Fruit fly (Drosophila melanogaster): ENCODE measurements around the gene Datp.

Gene Datp

DNA sequence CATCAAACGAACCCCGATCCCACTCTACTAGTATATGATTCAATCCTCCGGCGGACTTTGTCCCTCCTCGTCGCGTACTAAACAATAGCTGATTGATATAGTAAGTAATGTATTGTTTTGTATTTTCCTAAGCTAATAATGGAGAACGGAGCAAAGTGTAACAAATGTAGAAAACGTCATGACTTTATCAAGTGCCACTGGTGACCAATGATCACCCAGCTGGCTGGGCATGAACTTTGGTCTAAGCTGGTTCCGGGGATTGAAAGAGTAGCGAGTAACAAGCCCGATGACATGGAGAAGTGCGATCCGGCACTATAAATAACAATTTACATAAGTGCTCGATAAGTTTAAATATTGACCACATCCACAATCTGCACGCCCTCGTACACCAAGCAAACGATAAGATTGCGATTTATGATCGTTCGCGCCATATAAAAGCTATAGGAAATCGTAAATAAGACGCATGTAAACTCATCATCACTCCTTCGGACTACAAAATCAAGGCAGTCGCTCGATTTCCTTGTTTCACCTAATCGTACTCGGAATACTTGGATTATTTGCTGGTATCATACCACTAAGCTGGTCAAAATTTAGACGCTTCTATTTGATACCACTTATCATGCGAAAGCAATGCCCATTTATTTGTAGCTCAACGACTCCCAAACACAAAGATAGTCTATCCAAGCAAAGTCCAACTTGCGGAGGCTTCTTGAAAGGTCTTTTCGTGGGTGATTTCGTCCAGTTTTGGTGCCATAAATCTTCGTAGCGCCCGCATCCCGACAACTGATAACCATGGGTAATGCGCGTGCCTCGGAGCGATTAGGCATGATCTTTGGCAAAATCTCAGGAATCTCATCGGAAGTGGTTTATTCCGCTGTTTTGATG is 10.8 kb upstream of the Datp start:
- no peak for TF ChIP-seq CTCF (optimal IDR thresholded peaks at IDR 0.05)
- TF ChIP-seq CG8478 (optimal IDR thresholded peaks at IDR 0.05) = no peak

DNA sequence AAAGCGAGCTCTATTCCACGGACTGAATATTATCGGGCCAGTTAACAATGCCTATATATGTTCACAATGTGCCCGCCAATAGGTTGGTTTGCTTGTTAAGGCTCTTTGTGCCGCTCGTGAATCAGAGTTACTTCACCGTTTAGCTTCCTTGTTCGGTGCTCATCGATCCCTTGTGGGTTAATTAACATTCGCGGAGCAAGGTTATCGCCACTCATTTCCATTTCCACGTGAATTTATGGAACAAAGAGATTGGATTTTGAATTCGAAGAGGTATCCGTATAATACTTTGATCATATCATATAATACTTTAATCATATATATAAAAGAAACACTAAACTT is 9.9 kb upstream of the Datp start:
- TF ChIP-seq CG8478 (optimal IDR thresholded peaks at IDR 0.05) (no peak), CTCF (optimal IDR thresholded peaks at IDR 0.05) (no peak)

- TF ChIP-seq CG8478 (optimal IDR thresholded peaks at IDR 0.05) (no peak), CTCF (optimal IDR thresholded peaks at IDR 0.05) (no peak)
Measured at dm6 chr2L:9947738-9948519, 9.3 kb upstream of the Datp start.

DNA sequence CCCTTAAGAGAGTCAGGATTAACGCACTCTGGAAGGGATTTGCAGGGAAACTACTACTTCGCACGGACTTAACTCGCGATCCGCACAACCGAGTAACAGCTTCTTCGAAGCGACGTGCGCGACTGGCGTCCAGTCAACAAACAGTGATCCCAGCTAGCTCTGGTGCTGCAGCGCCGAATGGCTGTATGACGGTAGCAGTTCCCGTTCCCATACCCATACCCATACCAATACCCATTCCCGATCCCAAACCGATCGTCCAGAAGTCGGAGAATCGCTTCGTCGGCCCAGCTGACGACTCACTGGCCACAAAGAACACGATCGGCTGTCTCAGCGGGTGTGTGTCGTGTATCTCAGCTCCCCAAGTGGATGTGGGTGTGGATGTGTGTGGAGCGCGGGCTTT is 8.7 kb upstream of the Datp start, which contains the start of gene CG5853:
Gene CG5853 (minus strand): TSS at position 384 of the 400 bp plus-strand sequence.
- TF ChIP-seq CTCF (optimal IDR thresholded peaks at IDR 0.05) (no peak), CG8478 (optimal IDR thresholded peaks at IDR 0.05) (no peak)

DNA sequence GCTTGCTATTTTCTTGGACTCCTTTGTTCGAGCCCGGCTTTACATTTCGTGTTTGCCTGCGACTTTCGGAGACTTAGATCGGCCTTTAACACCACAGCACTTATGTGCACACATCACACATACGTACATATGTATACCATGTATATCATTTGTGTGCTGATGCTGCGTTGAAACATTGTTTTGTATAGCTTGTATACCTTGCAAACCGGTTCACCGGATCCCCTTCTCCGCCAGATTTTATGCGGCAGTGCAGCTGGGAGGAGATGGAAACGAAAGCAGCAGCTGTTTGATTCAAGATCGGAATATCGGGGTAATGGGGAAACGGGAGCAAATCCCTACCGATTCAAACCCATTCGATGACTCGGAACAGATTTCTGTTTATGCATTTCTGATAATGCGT is 7.5 kb upstream of the Datp start:
- TF ChIP-seq CG8478 (optimal IDR thresholded peaks at IDR 0.05) (no peak), CTCF (optimal IDR thresholded peaks at IDR 0.05) (no peak)

DNA sequence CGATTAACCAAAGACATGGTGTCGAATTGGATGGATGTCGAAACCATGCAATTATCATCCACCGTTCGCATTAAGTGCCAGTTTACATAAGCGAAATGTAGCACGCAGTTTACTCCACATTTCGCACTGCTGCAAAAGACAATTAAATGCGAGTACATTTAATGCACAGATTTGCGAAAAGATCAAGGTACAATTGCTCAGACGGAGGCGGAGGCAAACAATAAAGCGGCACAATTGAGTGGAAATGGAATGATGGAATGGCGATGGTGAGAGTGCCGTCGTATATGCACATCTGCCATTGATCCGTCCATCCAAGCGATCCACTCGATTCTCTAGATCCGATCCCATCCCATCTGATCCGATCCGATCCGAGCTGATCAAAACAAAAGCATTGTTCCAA is 6.5 kb upstream of the Datp start:
- no peak for TF ChIP-seq CTCF (optimal IDR thresholded peaks at IDR 0.05)
- no peak for TF ChIP-seq CG8478 (optimal IDR thresholded peaks at IDR 0.05)

- TF ChIP-seq CG8478 (optimal IDR thresholded peaks at IDR 0.05) (no peak), CTCF (optimal IDR thresholded peaks at IDR 0.05) (no peak)
Measured at dm6 chr2L:9943521-9943920, 4.9 kb upstream of the Datp start.

- TF ChIP-seq CTCF (optimal IDR thresholded peaks at IDR 0.05) = no peak
- no peak for TF ChIP-seq CG8478 (optimal IDR thresholded peaks at IDR 0.05)
Measured at dm6 chr2L:9937908-9938307, 682 bp downstream of the Datp start, which contains the start of gene Arglu1. Gene Arglu1 (minus strand): TSS chr2L:9938134.

DNA sequence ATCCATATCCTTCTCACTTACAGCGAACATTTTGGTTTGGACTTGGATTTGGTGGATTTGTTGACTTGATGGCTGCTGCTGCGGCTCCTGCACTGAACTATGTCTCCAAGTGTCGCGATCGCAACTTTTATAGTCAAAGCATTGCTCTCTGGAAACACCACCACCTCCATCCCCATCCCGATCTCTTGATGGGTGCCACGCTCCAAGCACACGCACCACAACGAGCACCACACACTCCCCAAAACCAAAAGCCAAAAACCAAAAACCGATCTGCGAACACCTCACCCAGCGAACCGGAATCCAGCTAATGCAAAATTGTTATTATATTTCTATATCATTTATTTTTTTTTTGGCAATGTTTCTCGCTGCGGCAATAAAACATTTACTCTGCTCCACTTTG is 5.5 kb downstream of the Datp start, which contains the start of gene Cpr30F:
Gene Cpr30F (minus strand): TSS at position 101 of the 400 bp plus-strand sequence.
- TF ChIP-seq CG8478 (optimal IDR thresholded peaks at IDR 0.05) (no peak), CTCF (optimal IDR thresholded peaks at IDR 0.05) (no peak)

DNA sequence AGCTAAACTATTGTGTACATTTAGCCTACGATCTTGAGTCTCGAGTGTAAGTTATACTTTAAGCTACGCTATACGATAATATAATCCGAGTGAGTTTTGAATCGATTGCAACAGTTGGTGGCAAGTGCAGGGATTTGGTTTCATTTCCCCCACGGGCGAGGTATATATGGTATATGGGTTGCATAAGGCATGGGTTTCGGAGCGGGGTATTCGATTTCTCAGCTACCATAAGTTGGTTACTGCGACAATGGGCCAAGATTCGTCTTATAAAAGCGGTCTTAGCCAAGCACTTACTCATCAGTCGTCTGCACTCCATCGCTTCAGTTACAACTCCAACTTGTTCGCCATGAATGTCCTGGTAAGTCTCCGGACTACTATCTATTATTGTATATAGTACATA is 8.3 kb downstream of the Datp start, which contains the start of gene CG42367:
Gene CG42367 (plus strand): TSS at position 301 of the 400 bp plus-strand sequence.
- TF ChIP-seq CTCF (optimal IDR thresholded peaks at IDR 0.05) (no peak), CG8478 (optimal IDR thresholded peaks at IDR 0.05) (no peak)

dm6 chr2L:9924765-9925164 is 13.8 kb downstream of the Datp start, which contains the start of the genes TbCMF46 and CG42366:
Gene TbCMF46 (minus strand): TSS chr2L:9924865.
Gene CG42366 (plus strand): TSS chr2L:9925161.
- TF ChIP-seq CG8478 (optimal IDR thresholded peaks at IDR 0.05) (no peak), CTCF (optimal IDR thresholded peaks at IDR 0.05) (no peak)

dm6 chr2L:9921401-9921800 is 17.2 kb downstream of the Datp start, which contains the start of gene CG4592:
Gene CG4592 (plus strand): TSS chr2L:9921633.
- no peak for TF ChIP-seq CTCF (optimal IDR thresholded peaks at IDR 0.05)
- no peak for TF ChIP-seq CG8478 (optimal IDR thresholded peaks at IDR 0.05)

DNA sequence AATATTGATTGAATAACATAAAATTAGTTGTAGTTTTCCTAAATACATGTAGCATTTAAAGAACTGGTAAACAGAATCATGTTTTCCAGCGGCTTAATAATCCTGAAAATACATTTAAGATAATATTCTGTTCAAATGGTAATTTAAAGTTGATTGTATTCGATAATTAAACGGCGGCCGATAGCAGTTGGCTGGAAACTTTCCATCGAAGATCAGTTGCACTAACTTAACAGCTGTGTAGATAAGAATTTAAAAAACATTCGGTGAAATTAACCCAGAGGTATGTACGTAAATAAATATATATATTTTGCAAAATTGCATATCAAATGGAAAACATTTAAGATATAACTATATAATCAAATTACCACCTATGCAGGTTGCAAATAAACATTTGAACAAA is 18.6 kb downstream of the Datp start, which contains the start of gene CG4594:
Gene CG4594 (plus strand): TSS at position 212 of the 400 bp plus-strand sequence.
- no peak for TF ChIP-seq CTCF (optimal IDR thresholded peaks at IDR 0.05)
- TF ChIP-seq CG8478 (optimal IDR thresholded peaks at IDR 0.05) = no peak

DNA sequence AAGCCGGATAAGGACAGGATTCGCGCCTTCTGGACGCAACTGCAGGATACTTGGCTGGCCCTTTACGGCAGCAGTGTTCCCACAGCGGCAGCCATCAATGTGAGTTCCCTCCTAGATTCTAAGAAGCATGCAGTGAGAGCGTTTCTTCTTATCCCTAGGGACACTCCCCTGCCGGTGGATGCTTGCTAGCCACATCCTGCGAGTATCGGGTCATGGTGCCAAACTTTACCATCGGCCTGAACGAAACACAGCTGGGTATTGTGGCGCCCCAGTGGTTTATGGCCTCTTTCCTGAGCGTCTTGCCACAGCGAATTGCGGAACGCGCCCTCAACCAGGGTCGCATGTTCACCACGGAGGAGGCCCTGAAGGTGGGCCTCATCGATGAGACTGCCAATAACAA is 19.4 kb downstream of the Datp start:
- TF ChIP-seq CTCF (optimal IDR thresholded peaks at IDR 0.05) = no peak
- TF ChIP-seq CG8478 (optimal IDR thresholded peaks at IDR 0.05) = no peak

All from S2 (cell line).